Worm (Caenorhabditis elegans): ENCODE data around the gene acy-4.

ce11 chrV:5677947-5678346, 47.3 kb upstream of the acy-4 start:
- TF ChIP-seq nhr-237 (tag; optimal IDR thresholded peaks at IDR 0.05), result no peak
- TF ChIP-seq unc-62 (GFP tag; optimal IDR thresholded peaks at IDR 0.05), result no peak
- no peak for TF ChIP-seq elt-3 (tag; optimal IDR thresholded peaks at IDR 0.05)
- no peak for TF ChIP-seq sem-4 (tag; optimal IDR thresholded peaks at IDR 0.05)
- TF ChIP-seq mdl-1 (tag; optimal IDR thresholded peaks at IDR 0.05), result no peak
- TF ChIP-seq elt-1 (tag; optimal IDR thresholded peaks at IDR 0.05), result no peak
- no peak for TF ChIP-seq C34F6.9 (tag; optimal IDR thresholded peaks at IDR 0.05)

Measured in whole organism, L2 larva.